Worm (Caenorhabditis elegans) whole organism, L2 larva: ENCODE results near the gene gst-30.

Experiments used
- C34F6.9 ChIP-seq: fragments of 150-350 bp; optimal IDR thresholded peaks from 2 replicates; lab custom pipeline; 2014; ENCODE audit warnings: missing biosample characterization, missing genetic modification characterization
- R02D3.7 ChIP-seq: fragments of 150-350 bp; optimal IDR thresholded peaks from 2 replicates; lab custom pipeline; 2014; ENCODE audit warnings: missing biosample characterization, missing genetic modification characterization
- Y55F3AM.14 ChIP-seq: fragments of 200-800 bp; sonication (Bioruptor generic); optimal IDR thresholded peaks from 2 replicates; lab custom pipeline; 2018; ENCODE audit warnings: mild to moderate bottlenecking, missing genetic modification characterization, missing compliant biosample characterization
- ZK546.5 ChIP-seq: sonication (generic microtip); optimal IDR thresholded peaks from 2 replicates; lab custom pipeline; 2017; ENCODE audit warnings: missing biosample characterization, missing genetic modification characterization
- alr-1 ChIP-seq: fragments of 150-350 bp; optimal IDR thresholded peaks from 2 replicates; lab custom pipeline; 2014; ENCODE audit warnings: missing biosample characterization, missing genetic modification characterization
- aly-2 ChIP-seq: fragments of 150-350 bp; optimal IDR thresholded peaks from 2 replicates; lab custom pipeline; 2014; ENCODE audit warnings: missing biosample characterization, missing genetic modification characterization
- ama-1 ChIP-seq: fragments of 150-350 bp; optimal IDR thresholded peaks from 2 replicates; lab custom pipeline; 2018; ENCODE audit warnings: inconsistent platforms
- blmp-1 ChIP-seq: sonication (generic microtip); optimal IDR thresholded peaks from 2 replicates; lab custom pipeline; 2017; ENCODE audit warnings: missing genetic modification characterization, mild to moderate bottlenecking, missing compliant biosample characterization, antibody characterized with exemption, moderate library complexity; ENCODE audit not compliant: insufficient read depth
- ceh-16 ChIP-seq: fragments of 150-350 bp; optimal IDR thresholded peaks from 2 replicates; lab custom pipeline; 2014; ENCODE audit warnings: missing biosample characterization, missing genetic modification characterization
- ceh-82 ChIP-seq: fragments of 150-350 bp; optimal IDR thresholded peaks from 2 replicates; lab custom pipeline; 2014; ENCODE audit warnings: missing biosample characterization, missing genetic modification characterization
- crh-2 ChIP-seq: sonication (generic microtip); optimal IDR thresholded peaks from 2 replicates; lab custom pipeline; 2017; ENCODE audit warnings: missing biosample characterization, missing genetic modification characterization
- dmd-4 ChIP-seq: sonication (generic microtip); optimal IDR thresholded peaks from 2 replicates; lab custom pipeline; 2017; ENCODE audit warnings: missing biosample characterization, missing genetic modification characterization
- egl-27 ChIP-seq: sonication (generic microtip); optimal IDR thresholded peaks from 3 replicates; lab custom pipeline; 2017; ENCODE audit warnings: missing biosample characterization, missing genetic modification reagents, missing genetic modification characterization
- elt-1 ChIP-seq: fragments of 150-350 bp; optimal IDR thresholded peaks from 2 replicates; lab custom pipeline; 2014; ENCODE audit warnings: missing biosample characterization, missing genetic modification characterization
- elt-3 ChIP-seq: sonication (generic microtip); optimal IDR thresholded peaks from 2 replicates; lab custom pipeline; 2017; ENCODE audit warnings: missing biosample characterization, missing genetic modification characterization
- fos-1 ChIP-seq: fragments of 150-350 bp; optimal IDR thresholded peaks from 2 replicates; lab custom pipeline; 2014; ENCODE audit warnings: missing biosample characterization, missing genetic modification characterization
- gmeb-1 ChIP-seq: fragments of 150-350 bp; optimal IDR thresholded peaks from 2 replicates; lab custom pipeline; 2014; ENCODE audit warnings: missing biosample characterization, missing genetic modification characterization
- lin-11 ChIP-seq: fragments of 150-350 bp; sonication (generic microtip); optimal IDR thresholded peaks from 2 replicates; lab custom pipeline; 2014; ENCODE audit warnings: missing biosample characterization, missing genetic modification characterization, inconsistent platforms, mixed read lengths
- lin-13 ChIP-seq: fragments of 150-350 bp; optimal IDR thresholded peaks from 2 replicates; lab custom pipeline; 2014; ENCODE audit warnings: missing biosample characterization, missing genetic modification reagents, missing genetic modification characterization
- lin-39 ChIP-seq: fragments of 150-350 bp; optimal IDR thresholded peaks from 2 replicates; lab custom pipeline; 2014; ENCODE audit warnings: missing biosample characterization, missing genetic modification reagents, missing genetic modification characterization
- lsy-2 ChIP-seq, 2 experiments: fragments of 150-350 bp in 1 of 2; sonication (generic microtip) in 1 of 2; optimal IDR thresholded peaks; 2 replicates each; lab custom pipeline; 2014 to 2017; ENCODE audit warnings: missing biosample characterization in 2 of 2, missing genetic modification characterization in 2 of 2
- mab-5 ChIP-seq: fragments of 150-350 bp; optimal IDR thresholded peaks from 2 replicates; lab custom pipeline; 2014; ENCODE audit warnings: missing biosample characterization, missing genetic modification characterization
- mbf-1 ChIP-seq: sonication (generic microtip); optimal IDR thresholded peaks from 2 replicates; lab custom pipeline; 2017; ENCODE audit warnings: missing biosample characterization, missing genetic modification characterization
- mdl-1 ChIP-seq, 2 experiments: fragments of 150-350 bp in 1 of 2; sonication (generic microtip) in 1 of 2; optimal IDR thresholded peaks; 2 replicates each; lab custom pipeline; 2017; ENCODE audit warnings: missing biosample characterization in 2 of 2, missing genetic modification characterization in 2 of 2
- nhr-10 ChIP-seq: sonication (generic microtip); optimal IDR thresholded peaks from 2 replicates; lab custom pipeline; 2017; ENCODE audit warnings: missing biosample characterization, missing genetic modification characterization
- nhr-11 ChIP-seq: fragments of 150-350 bp; optimal IDR thresholded peaks from 2 replicates; lab custom pipeline; 2014; ENCODE audit warnings: missing biosample characterization, missing genetic modification characterization
- nhr-12 ChIP-seq: fragments of 150-350 bp; optimal IDR thresholded peaks from 2 replicates; lab custom pipeline; 2014; ENCODE audit warnings: missing biosample characterization, missing genetic modification characterization
- nhr-129 ChIP-seq: fragments of 150-350 bp; optimal IDR thresholded peaks from 2 replicates; lab custom pipeline; 2014; ENCODE audit warnings: missing biosample characterization, missing genetic modification characterization
- nhr-21 ChIP-seq: fragments of 150-350 bp; optimal IDR thresholded peaks from 2 replicates; lab custom pipeline; 2014; ENCODE audit warnings: missing biosample characterization, missing genetic modification characterization
- nhr-23 ChIP-seq: fragments of 150-350 bp; optimal IDR thresholded peaks from 2 replicates; lab custom pipeline; 2014; ENCODE audit warnings: missing biosample characterization, missing genetic modification reagents, missing genetic modification characterization
- nhr-237 ChIP-seq: fragments of 150-350 bp; optimal IDR thresholded peaks from 2 replicates; lab custom pipeline; 2014; ENCODE audit warnings: missing biosample characterization, missing genetic modification characterization
- nhr-25 ChIP-seq: fragments of 150-350 bp; sonication (generic microtip); optimal IDR thresholded peaks from 3 replicates; lab custom pipeline; 2014; ENCODE audit warnings: missing biosample characterization, missing genetic modification characterization
- nhr-6 ChIP-seq: fragments of 150-350 bp; optimal IDR thresholded peaks from 2 replicates; lab custom pipeline; 2014; ENCODE audit warnings: missing biosample characterization, missing genetic modification characterization
- nhr-77 ChIP-seq: fragments of 150-350 bp; optimal IDR thresholded peaks from 2 replicates; lab custom pipeline; 2014; ENCODE audit warnings: missing biosample characterization, missing genetic modification characterization
- peb-1 ChIP-seq: fragments of 150-350 bp; optimal IDR thresholded peaks from 2 replicates; lab custom pipeline; 2014; ENCODE audit warnings: missing biosample characterization, missing genetic modification characterization
- sem-4 ChIP-seq: fragments of 150-350 bp; optimal IDR thresholded peaks from 2 replicates; lab custom pipeline; 2014; ENCODE audit warnings: missing biosample characterization, missing genetic modification reagents, missing genetic modification characterization
- skn-1 ChIP-seq: sonication (generic microtip); optimal IDR thresholded peaks from 2 replicates; lab custom pipeline; 2017; ENCODE audit warnings: missing biosample characterization, missing genetic modification characterization
- sma-3 ChIP-seq: sonication (generic microtip); optimal IDR thresholded peaks from 2 replicates; lab custom pipeline; 2016; ENCODE audit warnings: missing genetic modification reagents, missing genetic modification characterization, missing compliant biosample characterization
- sma-9 ChIP-seq, 2 experiments: fragments of 150-350 bp in 1 of 2; sonication (generic microtip) in 1 of 2; optimal IDR thresholded peaks; 2 replicates each; lab custom pipeline; 2014 to 2016; ENCODE audit warnings: missing genetic modification characterization in 2 of 2, mild to moderate bottlenecking in 1 of 2, missing biosample characterization in 1 of 2, missing compliant biosample characterization in 1 of 2, missing genetic modification reagents in 1 of 2, moderate library complexity in 1 of 2
- snpc-4 ChIP-seq: fragments of 150-350 bp; optimal IDR thresholded peaks from 2 replicates; lab custom pipeline; 2014; ENCODE audit warnings: missing biosample characterization, missing genetic modification characterization
- unc-62 ChIP-seq: fragments of 150-350 bp; optimal IDR thresholded peaks from 2 replicates; lab custom pipeline; 2014; ENCODE audit warnings: missing biosample characterization, missing genetic modification reagents, missing genetic modification characterization
- zag-1 ChIP-seq: fragments of 150-350 bp; optimal IDR thresholded peaks from 2 replicates; lab custom pipeline; 2014; ENCODE audit warnings: missing biosample characterization, missing genetic modification characterization
- ztf-1 ChIP-seq: fragments of 200-800 bp; sonication (Bioruptor generic); conservative IDR thresholded peaks from 2 replicates; pipeline ENCODE4 v1.3.6; 2022; ENCODE audit warnings: missing genetic modification characterization, missing compliant biosample characterization
- ztf-11 ChIP-seq: sonication (generic microtip); optimal IDR thresholded peaks from 2 replicates; lab custom pipeline; 2017; ENCODE audit warnings: missing biosample characterization, missing genetic modification characterization

Gene gst-30

DNA sequence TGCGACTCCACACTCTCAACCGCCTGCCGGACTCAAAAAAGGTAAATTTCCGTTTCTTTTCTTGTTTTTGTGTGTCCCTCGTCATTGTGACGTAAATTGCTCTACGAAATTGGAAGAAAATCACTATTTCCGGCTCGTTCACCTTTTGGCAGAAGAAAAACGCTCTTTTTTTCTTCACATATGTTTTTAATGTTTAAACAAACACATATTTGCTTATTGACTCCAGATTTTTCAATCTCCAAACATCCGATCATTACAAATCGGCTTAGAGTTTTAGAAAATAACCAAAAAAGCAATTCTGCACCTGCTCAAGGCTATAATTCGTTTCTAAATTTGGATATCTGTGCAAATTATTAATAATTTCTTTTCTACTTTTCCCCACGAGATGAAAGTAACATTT, 29.0 kb downstream of the gst-30 start:
- TF ChIP-seq elt-3 (tag; lab: Kevin White, UChicago) (no peak), mbf-1 (tag; lab: Kevin White, UChicago) (no peak), ceh-16 (no peak), R02D3.7 (no peak), unc-62 (no peak), nhr-21 (tag; lab: Kevin White, UChicago) (no peak), ZK546.5 (no peak)
- TF ChIP-seq, all 48 proteins: peak for 0

DNA sequence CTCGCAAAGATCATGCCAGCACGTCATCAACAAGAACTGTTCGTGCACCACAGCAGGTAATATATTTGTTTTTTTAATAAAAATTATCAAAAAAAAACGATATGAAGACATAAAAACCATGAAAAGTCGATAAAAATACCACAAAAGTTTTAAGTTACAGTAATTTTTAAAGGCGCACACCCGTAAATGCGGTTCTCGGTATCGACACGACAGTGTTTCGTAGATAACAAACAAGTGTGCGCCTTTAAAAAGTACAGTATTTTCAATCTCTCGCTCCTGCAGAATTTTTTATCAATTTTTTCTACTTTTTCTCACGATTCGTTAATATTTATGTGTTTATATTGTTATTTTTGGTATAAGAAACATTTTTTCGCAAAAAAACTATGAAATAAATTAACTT, 29.5 kb downstream of the gst-30 start:
- TF ChIP-seq dmd-4 (tag; lab: Kevin White, UChicago) (no peak), blmp-1 (tag; lab: Kevin White, UChicago) (no peak), peb-1 (tag; lab: Kevin White, UChicago) (no peak), gmeb-1 (tag; lab: Kevin White, UChicago) (no peak), zag-1 (tag; lab: Kevin White, UChicago) (no peak), nhr-10 (tag; lab: Kevin White, UChicago) (no peak), mbf-1 (tag; lab: Kevin White, UChicago) (no peak), C34F6.9 (tag; lab: Kevin White, UChicago) (no peak), sma-9 (GFP tag; optimal IDR thresholded peaks at IDR 0.05; lab: Kevin White, UChicago) (no peak), sma-9 (tag; optimal IDR thresholded peaks at IDR 0.05; lab: Kevin White, UChicago) (no peak), nhr-23 (no peak), skn-1 (tag; lab: Kevin White, UChicago) (no peak), nhr-237 (no peak), nhr-11 (tag; lab: Kevin White, UChicago) (no peak), lin-11 (tag; lab: Kevin White, UChicago) (no peak)

DNA sequence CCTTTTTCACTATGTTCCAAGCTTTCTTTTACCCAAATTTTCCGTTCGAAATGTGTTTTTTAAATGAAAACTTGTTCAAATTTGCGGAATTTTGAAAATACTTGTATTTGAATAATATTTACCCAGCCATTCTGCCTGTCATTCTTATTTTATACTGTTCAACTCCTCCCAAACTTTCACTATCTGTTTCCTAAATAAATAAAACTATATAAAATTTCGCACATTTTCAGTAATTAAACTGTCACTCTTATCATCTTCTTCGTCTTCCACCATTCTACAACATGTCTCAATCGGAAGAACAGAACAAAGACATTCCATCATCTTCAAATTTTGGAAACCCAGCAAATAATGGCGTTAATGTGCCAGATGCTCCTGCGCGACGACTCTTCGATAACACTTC, 30.1 kb downstream of the gst-30 start, which contains the start of gene btbd-10:
Gene btbd-10 (plus strand): TSS at position 231 of the 400 bp plus-strand sequence.
- TF ChIP-seq nhr-10 (tag; lab: Kevin White, UChicago) = no peak
- no peak for TF ChIP-seq R02D3.7
- no peak for TF ChIP-seq C34F6.9 (tag; lab: Kevin White, UChicago)
- TF ChIP-seq ZK546.5 = no peak
- TF ChIP-seq elt-3 (tag; lab: Kevin White, UChicago) = no peak
- TF ChIP-seq sem-4 (tag; lab: Kevin White, UChicago) = no peak
- TF ChIP-seq ztf-11 (tag; lab: Kevin White, UChicago) = no peak
- TF ChIP-seq lin-11 (tag; lab: Kevin White, UChicago) = no peak
- no peak for TF ChIP-seq ztf-1 (GFP tag; lab: Robert Waterston, UW)

DNA sequence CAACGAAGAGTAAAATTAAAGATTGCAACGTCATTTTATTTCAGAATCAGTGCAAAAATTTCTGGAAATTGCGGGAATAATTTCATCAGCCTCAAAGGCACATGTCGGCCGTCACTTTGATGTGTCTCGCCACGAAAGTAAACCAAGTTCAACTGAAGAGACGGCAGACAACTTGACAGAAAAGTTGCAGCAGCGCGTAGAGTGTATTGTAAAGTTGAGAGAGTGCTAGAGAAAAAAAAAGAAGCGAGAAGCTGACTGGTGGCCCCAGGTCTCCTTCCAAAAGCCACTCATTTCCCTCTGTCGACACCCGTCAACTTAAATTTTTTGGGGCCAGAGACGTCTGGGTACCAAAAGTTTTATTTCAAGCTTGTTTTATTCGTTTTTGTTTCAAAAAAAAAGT, 30.6 kb downstream of the gst-30 start:
- TF ChIP-seq lin-13 (peak; percentile 58), nhr-129 (tag; lab: Kevin White, UChicago) (peak; percentile 89), nhr-11 (tag; lab: Kevin White, UChicago) (no peak), lsy-2 (tag; optimal IDR thresholded peaks at IDR 0.05; lab: Kevin White, UChicago) (peak in 1 of 2 experiments; percentile 83), ceh-16 (no peak), lin-39 (tag; lab: Kevin White, UChicago) (no peak), nhr-77 (tag; lab: Kevin White, UChicago) (no peak), lin-11 (tag; lab: Kevin White, UChicago) (peak; percentile 41), mbf-1 (tag; lab: Kevin White, UChicago) (no peak), fos-1 (tag; lab: Kevin White, UChicago) (peak; percentile 71), R02D3.7 (no peak), alr-1 (tag; lab: Kevin White, UChicago) (no peak), C34F6.9 (tag; lab: Kevin White, UChicago) (peak; percentile 92), snpc-4 (peak; percentile 64), sma-9 (GFP tag; optimal IDR thresholded peaks at IDR 0.05; lab: Kevin White, UChicago) (peak; percentile 70), sma-9 (tag; optimal IDR thresholded peaks at IDR 0.05; lab: Kevin White, UChicago) (no peak), nhr-237 (no peak), nhr-21 (tag; lab: Kevin White, UChicago) (peak; percentile 31), sma-3 (GFP tag; lab: Kevin White, UChicago) (no peak), unc-62 (no peak), blmp-1 (tag; lab: Kevin White, UChicago) (no peak), nhr-23 (no peak), nhr-6 (tag; lab: Kevin White, UChicago) (peak; percentile 6), nhr-12 (tag; lab: Kevin White, UChicago) (no peak), nhr-10 (tag; lab: Kevin White, UChicago) (no peak), crh-2 (tag; lab: Kevin White, UChicago) (peak; percentile 87), egl-27 (tag; lab: Kevin White, UChicago) (no peak), Y55F3AM.14 (no peak), mdl-1 (tag; optimal IDR thresholded peaks at IDR 0.05; lab: Kevin White, UChicago) (peak; percentile 38 to 59), sem-4 (tag; lab: Kevin White, UChicago) (peak; percentile 43), nhr-25 (peak; percentile 69), ZK546.5 (no peak), ama-1 (lab: Kevin White, UChicago) (peak; percentile 59), mab-5 (tag; lab: Kevin White, UChicago) (peak; percentile 25), elt-1 (tag; lab: Kevin White, UChicago) (no peak), aly-2 (tag; lab: Kevin White, UChicago) (no peak), gmeb-1 (tag; lab: Kevin White, UChicago) (peak; percentile 71), zag-1 (tag; lab: Kevin White, UChicago) (peak; percentile 51), ceh-82 (tag; lab: Kevin White, UChicago) (no peak)
